Worm (Caenorhabditis elegans): ENCODE results near the gene H20J04.4.
A peak's percentile ranks its signal among the peaks of the same experiment; 100 is the strongest.

The H20J04.4 gene

ce11 chrII:4376295-4377172 lies 47.7 kb downstream of the H20J04.4 start, which contains the start of gene ntl-2 (continued):
- TF ChIP-seq rcor-1 (GFP tag; IDR thresholded peaks at IDR 0.05) (peak; percentile 88), madf-6 (GFP tag; IDR thresholded peaks at IDR 0.05) (peak; percentile 60; the same call in 1 of the 2 replicates), bed-1 (GFP tag; IDR thresholded peaks at IDR 0.05) (no peak), egl-44 (GFP tag; IDR thresholded peaks at IDR 0.05) (no peak; the same call in 1 of the 2 replicates), ets-4 (GFP tag; optimal IDR thresholded peaks at IDR 0.05) (peak; percentile 86), sptf-2 (GFP tag; optimal IDR thresholded peaks at IDR 0.05) (peak; percentile 59), chd-7 (tag; optimal IDR thresholded peaks at IDR 0.05) (peak; percentile 97), madf-3 (GFP tag; IDR thresholded peaks at IDR 0.05) (no peak), Y53G8AR.9 (GFP tag; conservative IDR thresholded peaks at IDR 0.05) (peak; percentile 88), nfya-1 (tag; optimal IDR thresholded peaks at IDR 0.05; ENCODE audit: borderline replicate concordance, insufficient read depth) (no peak), nhr-120 (GFP tag; IDR thresholded peaks at IDR 0.05) (no peak), unc-130 (GFP tag; optimal IDR thresholded peaks at IDR 0.05) (no peak), lir-1 (GFP tag; conservative IDR thresholded peaks at IDR 0.05) (peak; percentile 74), Y95B8A.8 (GFP tag; IDR thresholded peaks at IDR 0.05) (peak; percentile 70; the same call in 1 of the 2 replicates), sdz-38 (tag; optimal IDR thresholded peaks at IDR 0.05) (no peak), efl-1 (GFP tag; optimal IDR thresholded peaks at IDR 0.05) (peak; percentile 29), lag-1 (GFP tag; IDR thresholded peaks at IDR 0.05) (no peak), ccch-3 (GFP tag; optimal IDR thresholded peaks at IDR 0.05) (no peak), C17E4.6 (GFP tag; IDR thresholded peaks at IDR 0.05) (peak; percentile 66; the same call in 1 of the 2 replicates), akir-1 (GFP tag; optimal IDR thresholded peaks at IDR 0.05) (peak; percentile 85), cebp-1 (GFP tag; IDR thresholded peaks at IDR 0.05) (peak; percentile 11; the same call in 1 of the 2 replicates), cebp-1 (tag; optimal IDR thresholded peaks at IDR 0.05) (peak; percentile 94), ZK185.1 (tag; optimal IDR thresholded peaks at IDR 0.05; ENCODE audit: poor library complexity, severe bottlenecking) (peak; percentile 87), lin-54 (GFP tag; optimal IDR thresholded peaks at IDR 0.05) (peak; percentile 88), pbrm-1 (GFP tag; IDR thresholded peaks at IDR 0.05) (peak; percentile 91), hmg-1.2 (GFP tag; IDR thresholded peaks at IDR 0.05) (peak; percentile 91), ztf-6 (GFP tag; IDR thresholded peaks at IDR 0.05) (0 out of 2 replicates have a peak, but pooled peaks have one; percentile 34), lin-40 (tag; optimal IDR thresholded peaks at IDR 0.05) (peak; percentile 88), F23B12.7 (tag; optimal IDR thresholded peaks at IDR 0.05; ENCODE audit: insufficient read depth) (peak; percentile 65), pha-4 (tag; optimal IDR thresholded peaks at IDR 0.05) (peak; percentile 15), ztf-18 (tag; optimal IDR thresholded peaks at IDR 0.05) (peak; percentile 2), ztf-3 (GFP tag; optimal IDR thresholded peaks at IDR 0.05) (peak; percentile 87), nhr-90 (tag; optimal IDR thresholded peaks at IDR 0.05) (no peak), egrh-3 (GFP tag; IDR thresholded peaks at IDR 0.05) (peak; percentile 100), madf-8 (GFP tag; conservative IDR thresholded peaks at IDR 0.05) (peak; percentile 23; the same call in 1 of the 2 replicates), T07F8.4 (tag; optimal IDR thresholded peaks at IDR 0.05) (no peak), B0261.1 (tag; optimal IDR thresholded peaks at IDR 0.05) (peak; percentile 33), ztf-28 (GFP tag; IDR thresholded peaks at IDR 0.05) (no peak), F52B5.7 (tag; optimal IDR thresholded peaks at IDR 0.05) (peak; percentile 91), D2030.7 (GFP tag; IDR thresholded peaks at IDR 0.05) (0 out of 2 replicates have a peak, but pooled peaks have one; percentile 10), F10E7.11 (tag; optimal IDR thresholded peaks at IDR 0.05) (no peak), F55B11.4 (tag; optimal IDR thresholded peaks at IDR 0.05; ENCODE audit: borderline replicate concordance, insufficient read depth) (no peak), F22D6.2 (tag; optimal IDR thresholded peaks at IDR 0.05) (peak; percentile 43), hmg-20 (GFP tag; IDR thresholded peaks at IDR 0.05) (no peak; the same call in 1 of the 2 replicates), him-1 (tag; optimal IDR thresholded peaks at IDR 0.05) (no peak), ztf-26 (tag; optimal IDR thresholded peaks at IDR 0.05) (peak; percentile 95)
